Fruit fly (Drosophila melanogaster) whole organism, adult: ENCODE measurements around the gene bchs.
A peak's percentile ranks its signal among the peaks of the same experiment; 100 is the strongest.

ENCODE experiments used
- CG11617 ChIP-seq: fragments of 200-800 bp; sonication (Bioruptor generic); optimal IDR thresholded peaks from 2 replicates; lab custom pipeline; 2017; ENCODE audit warnings: mild to moderate bottlenecking, missing biosample characterization, missing genetic modification reagents, missing genetic modification characterization
- CG12768 ChIP-seq: fragments of 200-800 bp; sonication (Bioruptor generic); optimal IDR thresholded peaks from 2 replicates; lab custom pipeline; 2017; ENCODE audit warnings: missing biosample characterization, missing genetic modification characterization, mild to moderate bottlenecking, moderate library complexity, missing genetic modification reagents
- CG14711 ChIP-seq: fragments of 200-800 bp; sonication (Bioruptor generic); optimal IDR thresholded peaks from 2 replicates; lab custom pipeline; 2018; ENCODE audit warnings: missing biosample characterization, mild to moderate bottlenecking, missing genetic modification characterization, moderate library complexity
- CG1620 ChIP-seq: fragments of 200-800 bp; sonication (Bioruptor generic); optimal IDR thresholded peaks from 2 replicates; lab custom pipeline; 2016; ENCODE audit warnings: missing biosample characterization, missing genetic modification characterization
- CG7045 ChIP-seq: fragments of 200-800 bp; sonication (Bioruptor generic); optimal IDR thresholded peaks from 2 replicates; lab custom pipeline; 2017; ENCODE audit warnings: missing biosample characterization, mild to moderate bottlenecking, missing genetic modification characterization
- CG7101 ChIP-seq: fragments of 200-800 bp; sonication (Bioruptor generic); optimal IDR thresholded peaks from 2 replicates; lab custom pipeline; 2018; ENCODE audit warnings: missing biosample characterization, mild to moderate bottlenecking, missing genetic modification characterization, moderate library complexity
- Clk ChIP-seq: fragments of 200-800 bp; sonication (Bioruptor generic); optimal IDR thresholded peaks from 2 replicates; lab custom pipeline; 2017; ENCODE audit warnings: missing biosample characterization, missing genetic modification characterization
- Crg-1 ChIP-seq: fragments of 200-800 bp; sonication (Bioruptor generic); optimal IDR thresholded peaks from 2 replicates; lab custom pipeline; 2016; ENCODE audit warnings: missing biosample characterization, missing genetic modification characterization
- Hr96 ChIP-seq: fragments of 200-800 bp; sonication (Bioruptor generic); optimal IDR thresholded peaks from 2 replicates; lab custom pipeline; 2016; ENCODE audit warnings: missing biosample characterization, missing genetic modification characterization
- Mnt ChIP-seq: fragments of 200-800 bp; sonication (Bioruptor generic); optimal IDR thresholded peaks from 2 replicates; lab custom pipeline; 2016; ENCODE audit warnings: missing biosample characterization, mild to moderate bottlenecking, missing genetic modification characterization
- bab1 ChIP-seq: fragments of 200-800 bp; sonication (Bioruptor generic); optimal IDR thresholded peaks from 3 replicates; lab custom pipeline; 2019; ENCODE audit warnings: missing biosample characterization, mild to moderate bottlenecking, missing genetic modification characterization, moderate library complexity
- cic ChIP-seq: fragments of 200-800 bp; sonication (Bioruptor generic); optimal IDR thresholded peaks from 2 replicates; lab custom pipeline; 2017; ENCODE audit warnings: missing biosample characterization, mild to moderate bottlenecking, missing genetic modification characterization, moderate library complexity
- cnc ChIP-seq, 2 experiments: fragments of >200 bp; optimal IDR thresholded peaks; 2 replicates each; lab custom pipeline; 2017
- kay ChIP-seq: fragments of 200-800 bp; sonication (Bioruptor generic); peaks from one replicate; lab custom pipeline; 2016; ENCODE audit warnings: missing biosample characterization, missing genetic modification characterization, borderline replicate concordance
- ovo ChIP-seq: fragments of 200-800 bp; sonication (Bioruptor generic); optimal IDR thresholded peaks from 2 replicates; lab custom pipeline; 2016; ENCODE audit warnings: missing biosample characterization, missing genetic modification characterization
- pad ChIP-seq: fragments of 200-800 bp; sonication (Bioruptor generic); optimal IDR thresholded peaks from 3 replicates; lab custom pipeline; 2017; ENCODE audit warnings: missing biosample characterization, missing genetic modification characterization, mild to moderate bottlenecking, moderate library complexity, missing genetic modification reagents
- tj ChIP-seq: fragments of 200-800 bp; sonication (Bioruptor generic); optimal IDR thresholded peaks from 3 replicates; lab custom pipeline; 2017; ENCODE audit warnings: missing biosample characterization, mild to moderate bottlenecking, missing genetic modification characterization, moderate library complexity
- toe ChIP-seq: fragments of 200-800 bp; sonication (Bioruptor generic); optimal IDR thresholded peaks from 2 replicates; lab custom pipeline; 2016; ENCODE audit warnings: missing biosample characterization, missing genetic modification characterization

bchs gene

DNA sequence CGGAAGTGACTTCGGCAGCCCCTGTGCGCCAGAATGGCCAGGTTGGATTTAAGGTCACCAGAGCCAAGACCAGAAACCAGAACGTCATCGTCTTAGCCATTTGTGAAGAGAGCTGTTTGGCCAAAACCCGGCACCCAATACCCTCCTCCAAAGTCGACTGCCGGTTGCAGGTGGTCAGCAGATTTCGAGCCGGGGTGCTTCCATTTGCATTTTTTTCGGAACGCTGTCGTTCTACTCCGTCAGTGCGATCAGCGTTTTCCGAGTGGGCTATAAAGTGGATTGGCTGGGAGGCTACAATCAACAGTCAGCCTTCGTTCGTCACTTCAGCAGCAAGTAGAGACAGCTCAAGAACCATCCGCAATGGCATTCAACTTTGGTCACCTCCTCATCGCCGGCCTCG is 49.7 kb downstream of the bchs start, which contains the start of the genes CG13998 and Vm26Ab:
Gene CG13998, minus strand, starts transcription at position 114 of the 400 bp plus-strand sequence.
Gene Vm26Ab, plus strand, starts transcription at position 299 of the 400 bp plus-strand sequence.
- TF ChIP-seq Mnt (GFP tag; lab: Kevin White, UChicago) (no peak), Hr96 (GFP tag; lab: Kevin White, UChicago) (no peak), tj (peak; percentile 99), CG14711 (no peak), ovo (GFP tag; lab: Kevin White, UChicago) (no peak), CG7045 (GFP tag; lab: Kevin White, UChicago) (no peak)

dm6 chr2L:5958581-5959177 is 51.7 kb downstream of the bchs start, which contains the start of gene Vm26Ac:
Vm26Ac (minus strand) TSS chr2L:5958631.
- TF ChIP-seq tj (peak; percentile 97), toe (GFP tag; lab: Kevin White, UChicago) (no peak)

dm6 chr2L:5959863-5960658 is 53.1 kb downstream of the bchs start, which contains the start of gene Vm26Aa:
Vm26Aa (minus strand) TSS chr2L:5960340.
- TF ChIP-seq tj: peak; percentile 98
- no peak for TF ChIP-seq cic

DNA sequence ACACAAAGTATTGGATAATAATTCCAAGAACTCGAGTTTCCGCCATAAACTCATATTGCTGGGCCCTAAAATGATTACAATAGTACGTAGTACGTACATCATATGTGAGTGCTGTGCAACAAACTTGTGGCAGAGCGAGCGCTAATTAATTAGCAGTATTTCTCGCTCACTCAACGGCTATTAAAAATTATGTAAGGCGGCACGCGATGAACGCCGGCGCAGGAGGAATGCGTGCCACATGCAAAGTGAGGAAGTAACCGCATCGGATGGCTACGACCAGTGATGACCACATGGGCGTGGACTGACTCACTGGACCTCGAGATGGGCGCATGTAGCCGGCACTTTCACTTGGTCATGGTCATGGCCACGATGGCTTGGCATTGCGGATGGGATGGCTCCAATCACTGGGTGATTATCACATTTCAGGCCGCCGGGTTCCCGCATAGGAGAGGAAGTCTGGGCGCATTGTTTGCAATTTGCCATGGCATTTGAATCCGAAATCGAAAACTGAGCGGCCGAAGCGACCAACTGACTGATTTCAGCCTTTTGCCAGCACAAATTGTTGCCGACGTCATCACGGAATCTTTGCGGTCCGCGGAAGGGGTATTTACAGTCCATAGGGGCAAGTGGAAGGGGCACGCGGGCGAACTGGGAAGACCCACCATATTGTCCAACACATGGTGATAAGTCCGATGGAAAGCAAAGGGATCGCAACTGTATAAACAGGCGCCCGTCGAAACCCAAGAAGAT is 54.4 kb downstream of the bchs start:
- no peak for TF ChIP-seq CG11617 (GFP tag; lab: Kevin White, UChicago)
- TF ChIP-seq tj: peak; percentile 93
- no peak for TF ChIP-seq ovo (GFP tag; lab: Kevin White, UChicago)
- TF ChIP-seq Crg-1 (GFP tag; lab: Kevin White, UChicago): peak; percentile 0

DNA sequence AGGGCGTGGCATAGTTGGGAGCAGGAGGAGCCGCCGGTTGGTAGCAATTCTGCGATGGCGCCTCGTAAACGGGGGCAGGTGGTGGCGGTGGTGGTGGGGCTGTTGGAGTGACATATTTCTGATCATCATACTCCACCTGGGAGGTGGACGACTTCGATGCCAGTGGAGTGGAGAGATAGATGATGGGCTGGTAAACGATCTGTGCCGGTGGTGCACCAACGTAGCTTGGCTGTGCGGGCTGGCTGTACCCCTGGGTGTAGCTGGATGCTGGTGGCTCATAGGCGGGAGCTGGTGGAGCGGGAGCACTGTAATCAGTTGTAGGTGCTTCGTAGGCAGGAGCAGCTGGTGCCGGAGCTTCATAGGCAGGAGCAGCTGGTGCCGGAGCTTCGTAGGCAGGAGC is 56.3 kb downstream of the bchs start:
- TF ChIP-seq CG7101 (tag; lab: Kevin White, UChicago): no peak
- no peak for TF ChIP-seq toe (GFP tag; lab: Kevin White, UChicago)
- TF ChIP-seq CG11617 (GFP tag; lab: Kevin White, UChicago): no peak
- TF ChIP-seq CG14711: no peak
- no peak for TF ChIP-seq Crg-1 (GFP tag; lab: Kevin White, UChicago)

DNA sequence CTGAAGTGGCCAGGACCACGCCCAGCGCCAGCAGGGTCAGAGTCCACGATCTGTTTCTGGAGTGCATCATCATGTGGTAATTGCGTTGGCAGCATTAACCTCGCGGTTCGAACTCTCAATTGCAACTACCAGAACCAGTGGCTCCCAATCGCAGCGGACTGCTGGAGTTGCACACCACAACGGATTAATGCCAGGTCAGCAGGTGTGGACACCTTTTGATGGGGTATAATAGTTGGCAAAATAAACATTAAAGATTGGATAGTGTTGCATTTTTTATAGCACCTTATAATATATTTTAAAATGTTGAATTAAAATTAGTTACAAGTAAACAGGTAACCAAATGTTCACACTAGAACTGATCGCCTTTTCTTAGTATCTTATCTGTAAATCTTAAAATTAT is 57.2 kb downstream of the bchs start:
- TF ChIP-seq tj (peak; percentile 94), Crg-1 (GFP tag; lab: Kevin White, UChicago) (no peak)

DNA sequence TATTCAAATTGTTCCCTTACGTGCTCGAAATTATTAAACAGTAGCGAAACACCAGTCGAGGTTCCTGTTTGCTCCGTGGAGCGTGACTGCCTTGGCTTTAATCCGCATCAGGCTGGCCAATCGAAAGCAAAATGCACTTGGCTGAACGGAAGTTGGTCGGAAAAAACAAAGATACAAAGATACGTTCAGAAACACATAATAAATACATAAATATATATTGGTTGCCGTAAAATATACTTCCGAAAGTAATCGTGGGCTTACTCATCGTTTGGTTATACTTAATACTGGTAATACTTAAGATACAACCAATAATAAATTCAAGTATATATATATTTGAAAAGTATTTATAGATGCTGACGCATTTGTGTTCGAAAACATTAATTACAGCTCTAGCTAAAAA is 57.9 kb downstream of the bchs start, which contains the start of gene psd:
Gene psd, minus strand, starts transcription at position 101 of the 400 bp plus-strand sequence.
- TF ChIP-seq cnc (optimal IDR thresholded peaks at IDR 0.05; lab: Kevin White, UChicago) (no peak), Hr96 (GFP tag; lab: Kevin White, UChicago) (no peak), CG1620 (GFP tag; lab: Kevin White, UChicago) (no peak), Crg-1 (GFP tag; lab: Kevin White, UChicago) (no peak), pad (GFP tag; lab: Kevin White, UChicago) (no peak), cic (no peak), Clk (GFP tag; lab: Kevin White, UChicago) (no peak), kay (no peak), CG14711 (no peak), CG7101 (tag; lab: Kevin White, UChicago) (no peak), tj (no peak), CG12768 (no peak), toe (GFP tag; lab: Kevin White, UChicago) (no peak), ovo (GFP tag; lab: Kevin White, UChicago) (no peak), bab1 (GFP tag; lab: Kevin White, UChicago) (no peak), CG11617 (GFP tag; lab: Kevin White, UChicago) (no peak)
